Fruit fly (Drosophila melanogaster): ENCODE results near the gene Rbf.

The Rbf gene

dm6 chrX:790039-790597, 11.2 kb downstream of the Rbf start, which contains the start of gene CG13360 (continued):
- TF ChIP-seq CG16779 (tag; optimal IDR thresholded peaks at IDR 0.05) = no peak
- TF ChIP-seq Gug (GFP tag; IDR thresholded peaks at IDR 0.05) = no peak
- TF ChIP-seq CG10669 (GFP tag; optimal IDR thresholded peaks at IDR 0.05) = no peak

- TF ChIP-seq CG6792 (GFP tag; optimal IDR thresholded peaks at IDR 0.05) = no peak
- peak; percentile 15 for TF ChIP-seq esn (GFP tag; optimal IDR thresholded peaks at IDR 0.05)
- no peak for TF ChIP-seq fd59A (GFP tag; optimal IDR thresholded peaks at IDR 0.05)
- peak; percentile 13 for TF ChIP-seq CG3032 (tag; optimal IDR thresholded peaks at IDR 0.05)
Measured at dm6 chrX:784456-784855, 16.8 kb downstream of the Rbf start, which contains the start of gene tw. Gene tw, plus strand, starts transcription at chrX:784746.

- peak; percentile 64 for TF ChIP-seq CG32006 (GFP tag; optimal IDR thresholded peaks at IDR 0.05)
- peak; percentile 44 for TF ChIP-seq CG6276 (GFP tag; optimal IDR thresholded peaks at IDR 0.05)
- TF ChIP-seq CG8119 (GFP tag; IDR thresholded peaks at IDR 0.05) = peak; percentile 72
- no peak for TF ChIP-seq CG6163 (GFP tag; IDR thresholded peaks at IDR 0.05)
- peak; percentile 66 for TF ChIP-seq achi (GFP tag; optimal IDR thresholded peaks at IDR 0.05)
- TF ChIP-seq eg (GFP tag; IDR thresholded peaks at IDR 0.05) = peak; percentile 31; the same call in 1 of the 3 replicates
- no peak for TF ChIP-seq Gug (GFP tag; IDR thresholded peaks at IDR 0.05)
- peak; percentile 55 for TF ChIP-seq CG34406 (GFP tag; optimal IDR thresholded peaks at IDR 0.05)
- TF ChIP-seq fd85E (GFP tag; optimal IDR thresholded peaks at IDR 0.05) = no peak
- peak; percentile 40 for TF ChIP-seq CG10669 (GFP tag; optimal IDR thresholded peaks at IDR 0.05)
- peak in 1 of 2 experiments; percentile 25 for TF ChIP-seq salr (GFP tag; optimal IDR thresholded peaks at IDR 0.05)
- peak; percentile 36 for TF ChIP-seq CG4318 (GFP tag; optimal IDR thresholded peaks at IDR 0.05)
- no peak for TF ChIP-seq Hr38 (GFP tag; optimal IDR thresholded peaks at IDR 0.05)
- peak; percentile 63 to 69 for TF ChIP-seq ss (GFP tag; optimal IDR thresholded peaks at IDR 0.05)
- peak; percentile 71 for TF ChIP-seq Smox (GFP tag; optimal IDR thresholded peaks at IDR 0.05)
- TF ChIP-seq Hr39 (GFP tag; optimal IDR thresholded peaks at IDR 0.05) = peak; percentile 57
- TF ChIP-seq CG8319 (GFP tag; optimal IDR thresholded peaks at IDR 0.05) = peak; percentile 33
- peak; percentile 51 for TF ChIP-seq Ets96B (tag; optimal IDR thresholded peaks at IDR 0.05)
- TF ChIP-seq fd59A (GFP tag; optimal IDR thresholded peaks at IDR 0.05) = peak; percentile 45
- TF ChIP-seq dac (GFP tag; optimal IDR thresholded peaks at IDR 0.05) = peak; percentile 12
- TF ChIP-seq pdm3 (GFP tag; optimal IDR thresholded peaks at IDR 0.05) = peak; percentile 61
- TF ChIP-seq CG6854 (GFP tag; optimal IDR thresholded peaks at IDR 0.05) = peak; percentile 3
- no peak for TF ChIP-seq Eip93F (GFP tag; optimal IDR thresholded peaks at IDR 0.05)
- peak; percentile 47; the same call in 1 of the 2 replicates for TF ChIP-seq CG15336 (GFP tag; IDR thresholded peaks at IDR 0.05)
- TF ChIP-seq Ets21C (GFP tag; optimal IDR thresholded peaks at IDR 0.05) = peak; percentile 43
- TF ChIP-seq svp (GFP tag) = peak; percentile 87
- TF ChIP-seq vri (GFP tag; optimal IDR thresholded peaks at IDR 0.05) = peak; percentile 52
- peak; percentile 60 for TF ChIP-seq lz (GFP tag; optimal IDR thresholded peaks at IDR 0.05)
- TF ChIP-seq CG31627 (GFP tag; optimal IDR thresholded peaks at IDR 0.05) = peak; percentile 59
- peak; percentile 2 for TF ChIP-seq CG11902 (GFP tag; optimal IDR thresholded peaks at IDR 0.05)
- peak; percentile 48 for TF ChIP-seq CG8632 (GFP tag; optimal IDR thresholded peaks at IDR 0.05)
- TF ChIP-seq Blimp-1 (GFP tag; optimal IDR thresholded peaks at IDR 0.05) = no peak
- peak; percentile 67 for TF ChIP-seq topi (GFP tag; optimal IDR thresholded peaks at IDR 0.05)
- peak; percentile 65 for TF ChIP-seq esn (GFP tag; optimal IDR thresholded peaks at IDR 0.05)
- peak; percentile 47 for TF ChIP-seq dsx (GFP tag; optimal IDR thresholded peaks at IDR 0.05; ENCODE audit: poor library complexity, severe bottlenecking)
- TF ChIP-seq Eip75B (GFP tag; optimal IDR thresholded peaks at IDR 0.05) = peak; percentile 42
- peak; percentile 20 for TF ChIP-seq CG16779 (tag; optimal IDR thresholded peaks at IDR 0.05)
- peak; percentile 38 for TF ChIP-seq spab (GFP tag; optimal IDR thresholded peaks at IDR 0.05)
- TF ChIP-seq CG11294 (GFP tag; IDR thresholded peaks at IDR 0.05) = no peak
- peak; percentile 60 for TF ChIP-seq CG6808 (GFP tag; optimal IDR thresholded peaks at IDR 0.05)
- TF ChIP-seq net (GFP tag; optimal IDR thresholded peaks at IDR 0.05) = peak; percentile 51
- peak; percentile 58 for TF ChIP-seq CG7368 (GFP tag; optimal IDR thresholded peaks at IDR 0.05)
- TF ChIP-seq Sox14 (GFP tag; optimal IDR thresholded peaks at IDR 0.05) = peak; percentile 62
- TF ChIP-seq OdsH (GFP tag; optimal IDR thresholded peaks at IDR 0.05) = peak; percentile 56
Measured at dm6 chrX:779344-779743, 21.9 kb downstream of the Rbf start.
